Worm (Caenorhabditis elegans) whole organism, early embryonic: ENCODE measurements around the gene nlp-2.

Experiments
- aly-1 ChIP-seq: sonication (generic microtip); optimal IDR thresholded peaks from 2 replicates; lab custom pipeline; 2016; ENCODE audit warnings: missing genetic modification characterization, missing compliant biosample characterization
- ama-1 ChIP-seq: fragments of 150-350 bp; optimal IDR thresholded peaks from 2 replicates; lab custom pipeline; 2014
- ets-7 ChIP-seq: sonication (generic microtip); optimal IDR thresholded peaks from 2 replicates; lab custom pipeline; 2016; ENCODE audit warnings: missing genotype, missing genetic modification characterization, missing compliant biosample characterization
- flt-1 ChIP-seq: fragments of 200-800 bp; sonication (Bioruptor generic); IDR thresholded peaks from 2 replicates; pipeline ENCODE4 v1.3.6; 2022; ENCODE audit warnings: missing genetic modification characterization, missing compliant biosample characterization
- hnd-1 ChIP-seq: sonication (generic microtip); optimal IDR thresholded peaks from 2 replicates; lab custom pipeline; 2016; ENCODE audit warnings: missing genetic modification characterization, missing compliant biosample characterization
- scrt-1 ChIP-seq: fragments of 200-800 bp; sonication (Bioruptor generic); IDR thresholded peaks from 2 replicates; pipeline ENCODE4 v1.3.6; 2022; ENCODE audit warnings: missing genetic modification characterization, missing compliant biosample characterization
- sea-1 ChIP-seq: fragments of 200-800 bp; sonication (Bioruptor generic); conservative IDR thresholded peaks from 2 replicates; pipeline ENCODE4 v1.3.6; 2022; ENCODE audit warnings: missing genetic modification characterization, missing compliant biosample characterization

ce11 chrX:2380818-2381217 is 36.3 kb upstream of the nlp-2 start:
- TF ChIP-seq ets-7 (tag; lab: Kevin White, UChicago) (no peak), sea-1 (GFP tag; lab: Robert Waterston, UW) (no peak), scrt-1 (GFP tag; lab: Robert Waterston, UW) (no peak), hnd-1 (tag; lab: Kevin White, UChicago) (no peak), ama-1 (lab: Kevin White, UChicago) (no peak), aly-1 (tag; lab: Kevin White, UChicago) (no peak), flt-1 (GFP tag; lab: Robert Waterston, UW) (no peak)
